Worm (Caenorhabditis elegans) whole organism, L4 larva: ENCODE data around the gene C30F2.5.

Source experiments
- ZK546.5 ChIP-seq, 2 experiments: sonication (generic microtip); optimal IDR thresholded peaks; 2 replicates each; lab custom pipeline; 2017; ENCODE audit warnings: missing biosample characterization in 2 of 2, missing genetic modification characterization in 2 of 2
- aly-2 ChIP-seq: sonication (generic microtip); optimal IDR thresholded peaks from 2 replicates; lab custom pipeline; 2018; ENCODE audit warnings: missing biosample characterization, missing genetic modification characterization
- lsy-2 ChIP-seq, 2 experiments: fragments of 150-350 bp in 1 of 2; sonication (generic microtip) in 1 of 2; optimal IDR thresholded peaks; 2 replicates each; lab custom pipeline; 2014 to 2017; ENCODE audit warnings: missing biosample characterization in 2 of 2, missing genetic modification characterization in 2 of 2
- nhr-237 ChIP-seq: sonication (generic microtip); optimal IDR thresholded peaks from 2 replicates; lab custom pipeline; 2017; ENCODE audit warnings: missing biosample characterization, missing genetic modification characterization
- ztf-11 ChIP-seq: fragments of 150-350 bp; optimal IDR thresholded peaks from 2 replicates; lab custom pipeline; 2014; ENCODE audit warnings: missing biosample characterization, missing genetic modification characterization

- no peak for TF ChIP-seq nhr-237 (tag; lab: Kevin White, UChicago)
- TF ChIP-seq ztf-11 (tag; lab: Kevin White, UChicago), result no peak
- TF ChIP-seq lsy-2 (tag; optimal IDR thresholded peaks at IDR 0.05; lab: Kevin White, UChicago), result no peak
- no peak for TF ChIP-seq ZK546.5 (tag; optimal IDR thresholded peaks at IDR 0.05; lab: Kevin White, UChicago)
- no peak for TF ChIP-seq aly-2 (tag; lab: Kevin White, UChicago)
These were observed 21.9 kb upstream of the C30F2.5 start, which contains the start of gene col-187 for ce11 chrX:16072595-16072994.
